Worm (Caenorhabditis elegans) whole organism, young adult: ENCODE results near the gene osm-6.
A peak's percentile ranks its signal among the peaks of the same experiment; 100 is the strongest.

ENCODE experiments used
- B0019.2 ChIP-seq: fragments of 200-800 bp; sonication (Bioruptor generic); conservative IDR thresholded peaks from 2 replicates; pipeline ENCODE4 v1.3.6; 2022; ENCODE audit warnings: missing genetic modification reagents, missing genetic modification characterization, missing compliant biosample characterization
- B0035.1 ChIP-seq: sonication (generic microtip); optimal IDR thresholded peaks from 2 replicates; lab custom pipeline; 2016; ENCODE audit warnings: missing genetic modification characterization, mild to moderate bottlenecking, missing compliant biosample characterization, missing genotype, missing genetic modification reagents
- F10E7.11 ChIP-seq: sonication (generic microtip); optimal IDR thresholded peaks from 2 replicates; lab custom pipeline; 2017; ENCODE audit warnings: mild to moderate bottlenecking, missing genetic modification characterization, moderate library complexity, missing compliant biosample characterization
- F22D6.2 ChIP-seq: sonication (generic microtip); optimal IDR thresholded peaks from 2 replicates; lab custom pipeline; 2016; ENCODE audit warnings: mild to moderate bottlenecking, missing genetic modification characterization, missing compliant biosample characterization
- F33H1.4 ChIP-seq: fragments of 200-800 bp; sonication (Bioruptor generic); IDR thresholded peaks from 2 replicates; pipeline ENCODE4 v1.3.6; 2022; ENCODE audit warnings: missing genetic modification reagents, missing genetic modification characterization, missing compliant biosample characterization
- F57A8.1 ChIP-seq: fragments of 200-800 bp; sonication (Bioruptor generic); optimal IDR thresholded peaks from 2 replicates; lab custom pipeline; 2018; ENCODE audit warnings: mild to moderate bottlenecking, missing genetic modification characterization, moderate library complexity, missing compliant biosample characterization
- K11D2.4 ChIP-seq: fragments of 200-800 bp; sonication (Bioruptor generic); IDR thresholded peaks from 2 replicates; pipeline ENCODE4 v1.3.6; 2022; ENCODE audit warnings: missing genetic modification reagents, missing genetic modification characterization, missing compliant biosample characterization
- K12H6.12 ChIP-seq: fragments of 200-800 bp; sonication (Bioruptor generic); optimal IDR thresholded peaks from 2 replicates; lab custom pipeline; 2018; ENCODE audit warnings: mild to moderate bottlenecking, missing genetic modification characterization, missing compliant biosample characterization
- T26A5.8 ChIP-seq: sonication (generic microtip); optimal IDR thresholded peaks from 2 replicates; lab custom pipeline; 2016; ENCODE audit warnings: missing genetic modification characterization, missing compliant biosample characterization
- Y53F4B.3 ChIP-seq: fragments of 200-800 bp; sonication (Bioruptor generic); IDR thresholded peaks from 2 replicates; pipeline ENCODE4 v1.3.6; 2022; ENCODE audit warnings: missing genetic modification reagents, missing genetic modification characterization, missing compliant biosample characterization
- ama-1 ChIP-seq, 3 experiments: fragments of 150-350 bp in 1 of 3; sonication (generic microtip) in 2 of 3; optimal IDR thresholded peaks; 2 replicates each; lab custom pipeline; 2014 to 2018; ENCODE audit warnings: missing biosample characterization in 2 of 3, missing genetic modification characterization in 2 of 3, missing genetic modification reagents in 2 of 3
- athp-1 ChIP-seq: sonication (generic microtip); optimal IDR thresholded peaks from 2 replicates; lab custom pipeline; 2017; ENCODE audit warnings: mild to moderate bottlenecking, missing genetic modification characterization, missing compliant biosample characterization
- attf-5 ChIP-seq: fragments of 200-800 bp; sonication (Bioruptor generic); optimal IDR thresholded peaks from 2 replicates; lab custom pipeline; 2018; ENCODE audit warnings: mild to moderate bottlenecking, missing genetic modification characterization, missing compliant biosample characterization
- ccch-3 ChIP-seq: fragments of 200-800 bp; sonication (Bioruptor generic); optimal IDR thresholded peaks from 2 replicates; lab custom pipeline; 2018; ENCODE audit warnings: mild to moderate bottlenecking, missing genetic modification characterization, missing compliant biosample characterization
- cebp-2 ChIP-seq: fragments of 200-800 bp; sonication (Bioruptor generic); IDR thresholded peaks from 2 replicates; pipeline ENCODE4 v1.3.6; 2022; ENCODE audit warnings: missing genetic modification characterization, missing compliant biosample characterization
- chd-7 ChIP-seq: sonication (generic microtip); optimal IDR thresholded peaks from 2 replicates; lab custom pipeline; 2016; ENCODE audit warnings: mild to moderate bottlenecking, missing genetic modification characterization, moderate library complexity, missing compliant biosample characterization
- dox-1 ChIP-seq: fragments of 200-800 bp; sonication (Bioruptor generic); IDR thresholded peaks from 2 replicates; pipeline ENCODE4 v1.3.6; 2022; ENCODE audit warnings: missing genetic modification reagents, missing genetic modification characterization, missing compliant biosample characterization
- efl-1 ChIP-seq: fragments of 150-350 bp; optimal IDR thresholded peaks from 2 replicates; lab custom pipeline; 2014; ENCODE audit warnings: missing biosample characterization, missing genetic modification reagents, missing genetic modification characterization
- egl-18 ChIP-seq: fragments of 200-800 bp; sonication (Bioruptor generic); IDR thresholded peaks from 2 replicates; pipeline ENCODE4 v1.3.6; 2022; ENCODE audit warnings: missing genetic modification reagents, missing genetic modification characterization, missing compliant biosample characterization
- egl-44 ChIP-seq: fragments of 200-800 bp; sonication (Bioruptor generic); IDR thresholded peaks from 2 replicates; pipeline ENCODE4 v1.3.6; 2022; ENCODE audit warnings: missing genetic modification reagents, missing genetic modification characterization, missing compliant biosample characterization
- ekl-4 ChIP-seq: fragments of 200-800 bp; sonication (Bioruptor generic); IDR thresholded peaks from 2 replicates; pipeline ENCODE4 v1.3.6; 2022; ENCODE audit warnings: missing genetic modification reagents, missing genetic modification characterization, missing compliant biosample characterization
- gei-17 ChIP-seq: fragments of 200-800 bp; sonication (Bioruptor generic); optimal IDR thresholded peaks from 2 replicates; lab custom pipeline; 2018; ENCODE audit warnings: mild to moderate bottlenecking, missing genetic modification characterization, missing compliant biosample characterization
- him-1 ChIP-seq: sonication (generic microtip); optimal IDR thresholded peaks from 2 replicates; lab custom pipeline; 2016; ENCODE audit warnings: missing genotype, missing genetic modification reagents, missing genetic modification characterization, missing compliant biosample characterization
- hmg-20 ChIP-seq: fragments of 200-800 bp; sonication (Bioruptor generic); IDR thresholded peaks from 2 replicates; pipeline ENCODE4 v1.3.6; 2022; ENCODE audit warnings: missing genetic modification reagents, missing genetic modification characterization, missing compliant biosample characterization
- let-607 ChIP-seq, 2 experiments: fragments of 200-800 bp in 1 of 2; sonication (Bioruptor generic) in 1 of 2; sonication (generic microtip) in 1 of 2; optimal IDR thresholded peaks; 2 replicates each; lab custom pipeline; 2016 to 2018; ENCODE audit warnings: mild to moderate bottlenecking in 2 of 2, missing compliant biosample characterization in 2 of 2, missing genetic modification characterization in 2 of 2, moderate library complexity in 2 of 2, missing genotype in 1 of 2
- lin-26 ChIP-seq: fragments of 200-800 bp; sonication (Bioruptor generic); IDR thresholded peaks from 2 replicates; pipeline ENCODE4 v1.3.6; 2022; ENCODE audit warnings: missing genetic modification reagents, missing genetic modification characterization, missing compliant biosample characterization
- lin-40 ChIP-seq: sonication (generic microtip); optimal IDR thresholded peaks from 2 replicates; lab custom pipeline; 2016; ENCODE audit warnings: missing genetic modification characterization, mild to moderate bottlenecking, missing compliant biosample characterization, missing genotype, missing genetic modification reagents
- lin-54 ChIP-seq: fragments of 200-800 bp; sonication (Bioruptor generic); optimal IDR thresholded peaks from 2 replicates; lab custom pipeline; 2018; ENCODE audit warnings: mild to moderate bottlenecking, missing genetic modification characterization, missing compliant biosample characterization
- mel-28 ChIP-seq: sonication (generic microtip); optimal IDR thresholded peaks from 2 replicates; lab custom pipeline; 2016; ENCODE audit warnings: borderline replicate concordance, mild to moderate bottlenecking, missing genetic modification characterization, missing compliant biosample characterization
- nhr-27 ChIP-seq: fragments of 200-800 bp; sonication (Bioruptor generic); optimal IDR thresholded peaks from 2 replicates; lab custom pipeline; 2018; ENCODE audit warnings: mild to moderate bottlenecking, missing genetic modification characterization, moderate library complexity, missing compliant biosample characterization
- nhr-80 ChIP-seq: sonication (generic microtip); optimal IDR thresholded peaks from 2 replicates; lab custom pipeline; 2016; ENCODE audit warnings: missing genetic modification characterization, missing compliant biosample characterization
- pha-4 ChIP-seq: fragments of 150-350 bp; sonication (generic microtip); optimal IDR thresholded peaks from 2 replicates; lab custom pipeline; 2014; ENCODE audit warnings: missing biosample characterization, missing genetic modification reagents, missing genetic modification characterization
- rcor-1 ChIP-seq: fragments of 200-800 bp; sonication (Bioruptor generic); IDR thresholded peaks from 2 replicates; pipeline ENCODE4 v1.3.6; 2022; ENCODE audit warnings: missing genetic modification reagents, missing genetic modification characterization, missing compliant biosample characterization
- sea-2 ChIP-seq: fragments of 200-800 bp; sonication (Bioruptor generic); IDR thresholded peaks from 2 replicates; pipeline ENCODE4 v1.3.6; 2022; ENCODE audit warnings: missing genetic modification characterization, missing compliant biosample characterization
- tbx-9 ChIP-seq: sonication (generic microtip); optimal IDR thresholded peaks from 2 replicates; lab custom pipeline; 2016; ENCODE audit warnings: borderline replicate concordance, missing genetic modification characterization, inconsistent platforms, missing compliant biosample characterization
- unc-130 ChIP-seq: sonication (generic microtip); optimal IDR thresholded peaks from 2 replicates; lab custom pipeline; 2016; ENCODE audit warnings: missing genetic modification reagents, missing genetic modification characterization, missing compliant biosample characterization
- ztf-22 ChIP-seq: fragments of 200-800 bp; sonication (Bioruptor generic); optimal IDR thresholded peaks from 2 replicates; lab custom pipeline; 2018; ENCODE audit warnings: mild to moderate bottlenecking, missing genetic modification characterization, moderate library complexity, missing compliant biosample characterization
- ztf-25 ChIP-seq: fragments of 200-800 bp; sonication (Bioruptor generic); IDR thresholded peaks from 2 replicates; pipeline ENCODE4 v1.3.6; 2022; ENCODE audit warnings: missing genetic modification reagents, missing genetic modification characterization, missing compliant biosample characterization

osm-6 gene

DNA sequence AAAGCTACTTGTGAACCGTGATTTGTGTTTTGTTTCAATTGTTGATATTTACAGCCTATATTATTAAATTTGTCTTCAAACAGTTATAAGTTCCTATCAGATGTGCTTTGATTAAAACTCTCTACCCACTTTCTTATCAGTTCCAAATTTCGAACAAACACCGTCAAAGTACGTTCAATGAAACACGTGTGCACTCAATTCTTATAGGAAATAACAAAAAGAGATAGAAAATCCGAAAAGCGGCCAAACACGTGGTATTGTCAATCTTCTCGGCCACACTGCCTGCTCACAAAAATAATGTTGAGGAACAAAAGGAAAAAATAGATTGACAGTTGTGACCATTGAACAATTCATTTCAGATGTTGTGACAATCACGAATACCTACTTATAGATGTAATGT, 41.3 kb downstream of the osm-6 start (continued):
- no peak for TF ChIP-seq him-1 (tag; lab: Kevin White, UChicago)
- no peak for TF ChIP-seq ekl-4
- peak; percentile 49 for TF ChIP-seq chd-7
- no peak for TF ChIP-seq F22D6.2 (tag; lab: Kevin White, UChicago)
- TF ChIP-seq egl-44 (GFP tag; lab: Robert Waterston, UW), result 0 out of 2 replicates have a peak, but pooled peaks have one; percentile 61
- TF ChIP-seq dox-1 (GFP tag; lab: Robert Waterston, UW), result no peak
- TF ChIP-seq T26A5.8 (tag; lab: Kevin White, UChicago), result no peak
- TF ChIP-seq efl-1 (GFP tag; lab: Kevin White, UChicago), result no peak
- no peak for TF ChIP-seq attf-5 (GFP tag; lab: Kevin White, UChicago)
- no peak for TF ChIP-seq ztf-25
- TF ChIP-seq K12H6.12 (tag; lab: Kevin White, UChicago), result peak; percentile 9
- no peak for TF ChIP-seq lin-26
- TF ChIP-seq K11D2.4, result 0 out of 2 replicates have a peak, but pooled peaks have one; percentile 41
- no peak for TF ChIP-seq egl-18 (GFP tag; lab: Robert Waterston, UW)
- peak; percentile 34 for TF ChIP-seq lin-40 (tag; lab: Kevin White, UChicago)
- TF ChIP-seq B0035.1 (tag; lab: Kevin White, UChicago), result no peak
- TF ChIP-seq F57A8.1 (GFP tag; lab: Kevin White, UChicago), result no peak
- no peak for TF ChIP-seq B0019.2
- no peak for TF ChIP-seq ama-1 (optimal IDR thresholded peaks at IDR 0.05; lab: Kevin White, UChicago)
- TF ChIP-seq ama-1 (GFP tag; optimal IDR thresholded peaks at IDR 0.05; lab: Kevin White, UChicago), result no peak
- TF ChIP-seq mel-28 (tag; lab: Kevin White, UChicago), result no peak
- TF ChIP-seq rcor-1 (GFP tag; lab: Robert Waterston, UW), result no peak
- no peak for TF ChIP-seq cebp-2
- TF ChIP-seq F33H1.4 (GFP tag; lab: Robert Waterston, UW), result no peak
- TF ChIP-seq hmg-20 (GFP tag; lab: Robert Waterston, UW), result no peak
- TF ChIP-seq F10E7.11 (tag; lab: Kevin White, UChicago), result no peak
- no peak for TF ChIP-seq sea-2
- TF ChIP-seq Y53F4B.3 (GFP tag; lab: Robert Waterston, UW), result no peak
- TF ChIP-seq nhr-27, result no peak
- TF ChIP-seq let-607 (tag; optimal IDR thresholded peaks at IDR 0.05; lab: Kevin White, UChicago), result peak in 1 of 2 experiments; percentile 45
- no peak for TF ChIP-seq ccch-3
- TF ChIP-seq unc-130, result no peak
- TF ChIP-seq gei-17 (GFP tag; lab: Kevin White, UChicago), result no peak

DNA sequence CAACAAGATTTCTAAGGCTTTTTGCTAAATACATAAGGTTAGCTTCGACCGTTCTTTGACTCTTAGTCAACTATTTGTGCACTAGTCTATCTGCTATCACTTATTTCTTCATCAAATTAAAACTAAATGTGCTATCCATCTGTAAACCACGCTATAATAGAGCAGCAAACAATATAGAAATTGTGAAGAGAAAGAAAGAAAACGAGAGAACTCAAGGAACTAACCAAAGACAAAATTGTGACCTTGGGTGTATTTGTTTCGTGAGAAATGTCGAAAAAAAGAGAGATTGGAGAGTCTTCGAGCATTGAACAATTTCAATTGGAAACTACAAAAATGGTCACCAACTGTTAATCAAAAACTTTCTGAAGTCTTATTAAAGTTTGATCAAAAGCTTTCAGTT, 42.2 kb downstream of the osm-6 start:
- no peak for TF ChIP-seq ztf-22 (GFP tag; lab: Kevin White, UChicago)
- TF ChIP-seq nhr-80 (tag; lab: Kevin White, UChicago), result peak; percentile 75
- TF ChIP-seq pha-4 (tag; lab: Kevin White, UChicago), result peak; percentile 33

DNA sequence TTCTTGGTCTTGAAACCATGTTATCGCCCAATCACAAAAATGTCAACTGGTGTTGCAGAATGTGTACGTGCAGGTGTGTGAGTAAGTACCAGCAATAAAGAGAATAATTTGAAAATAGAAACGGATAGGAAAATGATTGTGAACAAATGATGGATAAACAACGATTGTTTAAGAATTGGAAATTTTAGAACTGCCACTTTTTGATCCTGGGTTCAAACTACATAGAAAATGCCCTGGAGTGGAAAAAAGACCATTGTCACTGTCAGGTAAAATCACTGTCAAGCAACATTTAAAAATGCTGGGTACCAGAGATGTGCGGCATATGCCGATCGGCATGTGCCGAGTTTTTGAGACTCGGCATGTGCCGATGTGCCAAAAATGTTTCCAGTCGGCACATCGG, 44.0 kb downstream of the osm-6 start:
- TF ChIP-seq athp-1 (tag; lab: Kevin White, UChicago) (no peak), rcor-1 (GFP tag; lab: Robert Waterston, UW) (no peak), unc-130 (no peak), pha-4 (tag; lab: Kevin White, UChicago) (no peak), T26A5.8 (tag; lab: Kevin White, UChicago) (no peak), F10E7.11 (tag; lab: Kevin White, UChicago) (no peak), lin-54 (GFP tag; lab: Kevin White, UChicago) (no peak), Y53F4B.3 (GFP tag; lab: Robert Waterston, UW) (no peak), tbx-9 (no peak)
